Worm (Caenorhabditis elegans): ENCODE measurements around the gene lite-1.

DNA sequence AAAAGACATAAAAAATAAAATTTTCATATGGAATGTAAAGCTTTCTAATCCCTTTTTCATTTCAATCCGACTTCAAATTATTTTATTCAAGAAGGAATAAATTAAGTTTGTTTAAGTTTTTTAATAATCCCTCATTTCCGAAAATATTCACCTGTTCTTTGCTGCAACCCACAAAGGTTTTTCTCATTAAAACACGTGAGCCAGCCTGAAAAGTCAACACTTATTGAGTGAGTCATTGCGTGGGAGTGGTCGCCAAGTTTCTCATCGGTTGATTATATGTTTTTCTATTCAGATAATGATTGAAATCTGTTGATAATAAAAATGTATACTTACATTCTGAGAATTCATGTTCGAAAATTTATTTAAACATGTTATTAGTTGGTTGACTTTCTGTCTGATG is 14.9 kb upstream of the lite-1 start:
- no peak for TF ChIP-seq ztf-29 (GFP tag; IDR thresholded peaks at IDR 0.05)
- TF ChIP-seq cog-1 (tag; optimal IDR thresholded peaks at IDR 0.05) = no peak
- no peak for TF ChIP-seq ztf-23 (GFP tag; IDR thresholded peaks at IDR 0.05)
- no peak for TF ChIP-seq flt-1 (GFP tag; IDR thresholded peaks at IDR 0.05)
- TF ChIP-seq med-1 (GFP tag; optimal IDR thresholded peaks at IDR 0.05; ENCODE audit: insufficient read depth) = no peak
- TF ChIP-seq tab-1 (GFP tag; IDR thresholded peaks at IDR 0.05) = no peak
- TF ChIP-seq T22C8.4 (GFP tag; IDR thresholded peaks at IDR 0.05) = no peak
- no peak for TF ChIP-seq klf-2 (GFP tag; conservative IDR thresholded peaks at IDR 0.05)
- no peak for TF ChIP-seq ref-1 (GFP tag; conservative IDR thresholded peaks at IDR 0.05)
